Fruit fly (Drosophila melanogaster) whole organism, embryonic: Measurements from ENCODE around the gene sws.

Experiments used
- Antp ChIP-seq: fragments of 200-800 bp; sonication (Bioruptor generic); optimal IDR thresholded peaks from 3 replicates; lab custom pipeline; 2016; ENCODE audit warnings: missing biosample characterization, missing genetic modification characterization
- BtbVII ChIP-seq: fragments of 200-800 bp; sonication (Bioruptor generic); optimal IDR thresholded peaks from 3 replicates; lab custom pipeline; 2017; ENCODE audit warnings: missing biosample characterization, mild to moderate bottlenecking, missing genetic modification characterization
- CG10462 ChIP-seq: fragments of 200-800 bp; sonication (Bioruptor generic); optimal IDR thresholded peaks from 2 replicates; lab custom pipeline; 2016; ENCODE audit warnings: missing biosample characterization, missing genetic modification characterization
- CG13424 ChIP-seq: fragments of 200-800 bp; sonication (Bioruptor generic); optimal IDR thresholded peaks from 2 replicates; lab custom pipeline; 2019; ENCODE audit warnings: missing biosample characterization, mild to moderate bottlenecking, missing genetic modification characterization, moderate library complexity
- CG14441 ChIP-seq: fragments of 200-800 bp; sonication (Bioruptor generic); IDR thresholded peaks from 2 replicates; pipeline ENCODE4 v1.3.6; 2022; ENCODE audit warnings: missing biosample characterization, missing genetic modification characterization
- CG15011 ChIP-seq: fragments of 200-800 bp; sonication (Bioruptor generic); optimal IDR thresholded peaks from 3 replicates; lab custom pipeline; 2018; ENCODE audit warnings: missing biosample characterization, mild to moderate bottlenecking, missing genetic modification characterization
- CG17361 ChIP-seq: fragments of 200-800 bp; sonication (Bioruptor generic); IDR thresholded peaks from 3 replicates; pipeline ENCODE4 v1.3.6; 2022; ENCODE audit warnings: missing biosample characterization, missing genetic modification characterization
- CG18011 ChIP-seq: fragments of 200-800 bp; sonication (Bioruptor generic); optimal IDR thresholded peaks from 2 replicates; lab custom pipeline; 2017; ENCODE audit warnings: missing biosample characterization, missing genetic modification characterization, mild to moderate bottlenecking, moderate library complexity, missing genotype
- CG30403 ChIP-seq: fragments of 200-800 bp; sonication (Bioruptor generic); optimal IDR thresholded peaks from 3 replicates; lab custom pipeline; 2016; ENCODE audit warnings: missing biosample characterization, missing genetic modification characterization
- CG42726 ChIP-seq: fragments of 200-800 bp; sonication (Bioruptor generic); IDR thresholded peaks from 2 replicates; pipeline ENCODE4 v1.3.6; 2022; ENCODE audit warnings: missing biosample characterization, missing genetic modification characterization; ENCODE audit not compliant: partially characterized antibody
- CG4360 ChIP-seq: fragments of 200-800 bp; sonication (Bioruptor generic); IDR thresholded peaks from 2 replicates; pipeline ENCODE4 v1.3.6; 2022; ENCODE audit warnings: missing biosample characterization, missing genetic modification characterization
- CG7928 ChIP-seq: fragments of 200-800 bp; sonication (Bioruptor generic); optimal IDR thresholded peaks from 2 replicates; lab custom pipeline; 2017; ENCODE audit warnings: missing biosample characterization, mild to moderate bottlenecking, missing genetic modification characterization
- CG8089 ChIP-seq: fragments of 200-800 bp; sonication (Bioruptor generic); optimal IDR thresholded peaks from 3 replicates; lab custom pipeline; 2016; ENCODE audit warnings: missing biosample characterization, missing genetic modification characterization
- CG8359 ChIP-seq: fragments of 200-800 bp; sonication (Bioruptor generic); optimal IDR thresholded peaks from 2 replicates; lab custom pipeline; 2017; ENCODE audit warnings: missing biosample characterization, mild to moderate bottlenecking, missing genetic modification characterization, borderline replicate concordance
- CG8924 ChIP-seq: fragments of 200-800 bp; optimal IDR thresholded peaks from 3 replicates; lab custom pipeline; 2019; ENCODE audit warnings: missing biosample characterization, mild to moderate bottlenecking, missing genetic modification characterization, moderate library complexity
- CG9876 ChIP-seq: fragments of 200-800 bp; sonication (Bioruptor generic); optimal IDR thresholded peaks from 2 replicates; lab custom pipeline; 2016; ENCODE audit warnings: missing biosample characterization, missing genetic modification characterization
- Dip2 ChIP-seq: fragments of 200-800 bp; sonication (Bioruptor generic); IDR thresholded peaks from 2 replicates; pipeline ENCODE4 v1.3.6; 2022; ENCODE audit warnings: missing biosample characterization, missing genetic modification characterization
- Gug ChIP-seq: fragments of 200-800 bp; sonication (Bioruptor generic); IDR thresholded peaks from 4 replicates; pipeline ENCODE4 v1.3.6; 2022; ENCODE audit warnings: missing biosample characterization, missing genetic modification characterization
- Hey ChIP-seq: fragments of 200-800 bp; sonication (Bioruptor generic); optimal IDR thresholded peaks from 3 replicates; lab custom pipeline; 2018; ENCODE audit warnings: missing biosample characterization, mild to moderate bottlenecking, missing genetic modification characterization
- Oli ChIP-seq: fragments of 200-800 bp; sonication (Bioruptor generic); optimal IDR thresholded peaks from 2 replicates; lab custom pipeline; 2018; ENCODE audit warnings: missing biosample characterization, mild to moderate bottlenecking, missing genetic modification characterization, moderate library complexity
- Pdp1 ChIP-seq, 2 experiments: fragments of 200-800 bp; sonication (Bioruptor generic); optimal IDR thresholded peaks; 3 replicates each; lab custom pipeline; 2016; ENCODE audit warnings: missing biosample characterization in 2 of 2, missing genetic modification characterization in 2 of 2, mild to moderate bottlenecking in 1 of 2, moderate library complexity in 1 of 2
- Poxn ChIP-seq: fragments of 200-800 bp; sonication (Bioruptor generic); IDR thresholded peaks from 2 replicates; pipeline ENCODE4 v1.3.6; 2022; ENCODE audit warnings: missing biosample characterization, missing genetic modification characterization
- Six4 ChIP-seq: fragments of 200-800 bp; sonication (Bioruptor generic); optimal IDR thresholded peaks from 2 replicates; lab custom pipeline; 2016; ENCODE audit warnings: missing biosample characterization, missing genetic modification characterization
- Sox102F ChIP-seq: fragments of 200-800 bp; sonication (Bioruptor generic); optimal IDR thresholded peaks from 2 replicates; lab custom pipeline; 2018; ENCODE audit warnings: missing biosample characterization, mild to moderate bottlenecking, missing genetic modification characterization, moderate library complexity
- Trl ChIP-seq, 3 experiments: fragments of >200 bp in 2 of 3; fragments of 200-800 bp in 1 of 3; sonication (Bioruptor generic) in 1 of 3; optimal IDR thresholded peaks; 2 replicates in 1 of 3; 3 replicates in 2 of 3; lab custom pipeline; 2016 to 2017; ENCODE audit warnings: missing biosample characterization in 1 of 3, missing genetic modification characterization in 1 of 3
- Usf ChIP-seq: fragments of 200-800 bp; sonication (Bioruptor generic); optimal IDR thresholded peaks from 2 replicates; lab custom pipeline; 2017; ENCODE audit warnings: missing genotype, missing biosample characterization, missing genetic modification characterization
- ac ChIP-seq: fragments of 200-800 bp; sonication (Bioruptor generic); optimal IDR thresholded peaks from 3 replicates; lab custom pipeline; 2017; ENCODE audit warnings: missing biosample characterization, mild to moderate bottlenecking, missing genetic modification characterization
- cas ChIP-seq: fragments of 200-800 bp; sonication (Bioruptor generic); IDR thresholded peaks from 2 replicates; pipeline ENCODE4 v1.3.6; 2022; ENCODE audit warnings: missing biosample characterization, missing genetic modification characterization
- caup ChIP-seq: fragments of 200-800 bp; sonication (Bioruptor generic); optimal IDR thresholded peaks from 3 replicates; lab custom pipeline; 2017; ENCODE audit warnings: missing biosample characterization, mild to moderate bottlenecking, missing genetic modification characterization, moderate library complexity; ENCODE audit not compliant: severe bottlenecking
- dmrt99B ChIP-seq: fragments of 200-800 bp; sonication (Bioruptor generic); optimal IDR thresholded peaks from 2 replicates; lab custom pipeline; 2018; ENCODE audit warnings: missing biosample characterization, mild to moderate bottlenecking, missing genetic modification characterization, moderate library complexity
- fru ChIP-seq: fragments of >200 bp; optimal IDR thresholded peaks from 2 replicates; lab custom pipeline; 2017
- gcm ChIP-seq: fragments of 200-800 bp; sonication (Bioruptor generic); optimal IDR thresholded peaks from 2 replicates; lab custom pipeline; 2019; ENCODE audit warnings: missing biosample characterization, mild to moderate bottlenecking, missing genetic modification characterization, moderate library complexity
- gem ChIP-seq: fragments of 200-800 bp; sonication (Bioruptor generic); optimal IDR thresholded peaks from 2 replicates; lab custom pipeline; 2019; ENCODE audit warnings: missing biosample characterization, mild to moderate bottlenecking, missing genetic modification characterization, moderate library complexity
- gfzf ChIP-seq: fragments of 200-800 bp; sonication (Bioruptor generic); optimal IDR thresholded peaks from 2 replicates; lab custom pipeline; 2016; ENCODE audit warnings: missing biosample characterization, mild to moderate bottlenecking, missing genetic modification characterization, moderate library complexity
- grn ChIP-seq: fragments of 200-800 bp; sonication (Bioruptor generic); optimal IDR thresholded peaks from 3 replicates; lab custom pipeline; 2017; ENCODE audit warnings: missing biosample characterization, missing genetic modification characterization
- lmd ChIP-seq: fragments of 200-800 bp; sonication (Bioruptor generic); IDR thresholded peaks from 2 replicates; pipeline ENCODE4 v1.3.6; 2022; ENCODE audit warnings: missing biosample characterization, missing genetic modification characterization
- nerfin-2 ChIP-seq: fragments of 200-800 bp; sonication (Bioruptor generic); IDR thresholded peaks from 2 replicates; pipeline ENCODE4 v1.3.6; 2022; ENCODE audit warnings: missing biosample characterization, missing genetic modification characterization; ENCODE audit not compliant: partially characterized antibody
- pb ChIP-seq: fragments of 200-800 bp; sonication (Bioruptor generic); optimal IDR thresholded peaks from 3 replicates; lab custom pipeline; 2016; ENCODE audit warnings: missing biosample characterization, missing genetic modification characterization
- prd ChIP-seq, 3 experiments: fragments of >200 bp in 2 of 3; fragments of 200-800 bp in 1 of 3; sonication (Bioruptor generic) in 1 of 3; optimal IDR thresholded peaks in 2 of 3; IDR thresholded peaks in 1 of 3; 2 replicates in 2 of 3; 3 replicates in 1 of 3; pipeline versions ENCODE4 v1.3.6 to Lab custom; 2017 to 2022; ENCODE audit warnings: missing biosample characterization in 1 of 3, missing genetic modification characterization in 1 of 3
- stc ChIP-seq: fragments of 200-800 bp; sonication (Bioruptor generic); IDR thresholded peaks from 2 replicates; pipeline ENCODE4 v1.3.6; 2022; ENCODE audit warnings: missing biosample characterization, missing genetic modification characterization
- trem ChIP-seq: fragments of 200-800 bp; optimal IDR thresholded peaks from 3 replicates; lab custom pipeline; 2019; ENCODE audit warnings: missing biosample characterization, mild to moderate bottlenecking, missing genetic modification characterization, moderate library complexity
- twi ChIP-seq: fragments of 200-800 bp; optimal IDR thresholded peaks from 2 replicates; lab custom pipeline; 2019; ENCODE audit warnings: missing biosample characterization, mild to moderate bottlenecking, missing genetic modification characterization, moderate library complexity

sws gene

DNA sequence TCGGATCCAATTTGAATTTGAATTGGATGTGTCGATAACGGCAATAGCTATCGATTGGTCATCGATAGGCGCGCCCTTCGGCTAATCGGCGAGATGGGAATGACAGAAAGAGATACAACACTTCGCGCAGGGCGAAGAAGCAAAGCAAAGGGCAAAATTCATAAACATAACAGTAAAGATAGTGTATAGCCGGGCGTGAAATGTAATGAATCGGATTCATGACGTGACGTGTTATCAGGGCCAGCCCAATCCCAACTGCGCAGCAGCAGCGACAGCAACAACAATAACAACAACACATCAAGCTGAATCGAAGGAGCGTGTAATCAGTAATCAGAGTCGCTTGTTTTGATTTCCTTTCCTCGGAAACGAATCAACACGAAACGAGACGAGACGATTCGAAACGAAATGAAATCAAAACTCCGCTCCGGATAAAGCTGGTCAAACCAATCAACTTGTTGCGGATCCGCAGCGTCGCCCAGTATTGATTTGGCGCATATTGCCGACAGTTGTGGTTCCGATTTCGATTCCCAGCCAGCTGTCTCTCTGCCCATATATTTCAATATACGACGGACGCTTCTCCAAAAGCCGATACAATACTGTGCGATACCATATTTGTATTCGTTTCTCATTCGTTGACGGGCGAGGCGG is 55.9 kb downstream of the sws start, which contains the start of gene snz (continued):
- TF ChIP-seq stc (GFP tag; lab: Robert Waterston, UW) (no peak), CG7928 (GFP tag; lab: Kevin White, UChicago) (no peak), Gug (GFP tag; lab: Robert Waterston, UW) (no peak), CG13424 (tag; lab: Kevin White, UChicago) (no peak), CG17361 (GFP tag; lab: Robert Waterston, UW) (no peak), CG4360 (GFP tag; lab: Robert Waterston, UW) (peak; percentile 77), trem (tag; lab: Kevin White, UChicago) (peak; percentile 1), lmd (no peak), Usf (GFP tag; lab: Kevin White, UChicago) (no peak), CG30403 (no peak), CG42726 (GFP tag; lab: Robert Waterston, UW) (peak; percentile 42; the same call in 1 of the 2 replicates), Antp (GFP tag; lab: Kevin White, UChicago) (no peak), caup (GFP tag; lab: Kevin White, UChicago) (peak; percentile 10), BtbVII (GFP tag; lab: Kevin White, UChicago) (peak; percentile 55), CG8924 (tag; lab: Kevin White, UChicago) (no peak), Poxn (GFP tag; lab: Robert Waterston, UW) (no peak), CG8359 (GFP tag; lab: Kevin White, UChicago) (no peak), ac (GFP tag; lab: Kevin White, UChicago) (no peak), Six4 (GFP tag; lab: Kevin White, UChicago) (no peak), CG10462 (GFP tag; lab: Kevin White, UChicago) (no peak), Dip2 (GFP tag; lab: Robert Waterston, UW) (no peak), pb (GFP tag; lab: Kevin White, UChicago) (no peak), gfzf (GFP tag; lab: Kevin White, UChicago) (peak; percentile 2), CG18011 (GFP tag; lab: Kevin White, UChicago) (no peak), CG14441 (no peak), fru (lab: Kevin White, UChicago) (no peak), CG15011 (GFP tag; lab: Kevin White, UChicago) (no peak), prd (optimal IDR thresholded peaks at IDR 0.05; lab: Kevin White, UChicago) (no peak), prd (GFP tag; IDR thresholded peaks at IDR 0.05; lab: Robert Waterston, UW) (peak; percentile 5; the same call in 1 of the 3 replicates), gcm (no peak), CG8089 (GFP tag; lab: Kevin White, UChicago) (no peak), Hey (tag; lab: Kevin White, UChicago) (no peak), gem (tag; lab: Kevin White, UChicago) (no peak), CG9876 (GFP tag; lab: Kevin White, UChicago) (no peak), Sox102F (GFP tag; lab: Kevin White, UChicago) (no peak), Oli (tag; lab: Kevin White, UChicago) (no peak), twi (no peak), Trl (optimal IDR thresholded peaks at IDR 0.05; lab: Kevin White, UChicago) (no peak), Trl (GFP tag; optimal IDR thresholded peaks at IDR 0.05; lab: Kevin White, UChicago) (no peak), Pdp1 (GFP tag; optimal IDR thresholded peaks at IDR 0.05; lab: Kevin White, UChicago) (peak in 1 of 2 experiments; percentile 52), cas (GFP tag; lab: Robert Waterston, UW) (no peak), dmrt99B (tag; lab: Kevin White, UChicago) (no peak), grn (peak; percentile 69), nerfin-2 (peak; percentile 65)
- TF ChIP-seq, all 482 proteins: peak for 104
